Fruit fly (Drosophila melanogaster): ENCODE data around the gene mtd.

mtd gene

DNA sequence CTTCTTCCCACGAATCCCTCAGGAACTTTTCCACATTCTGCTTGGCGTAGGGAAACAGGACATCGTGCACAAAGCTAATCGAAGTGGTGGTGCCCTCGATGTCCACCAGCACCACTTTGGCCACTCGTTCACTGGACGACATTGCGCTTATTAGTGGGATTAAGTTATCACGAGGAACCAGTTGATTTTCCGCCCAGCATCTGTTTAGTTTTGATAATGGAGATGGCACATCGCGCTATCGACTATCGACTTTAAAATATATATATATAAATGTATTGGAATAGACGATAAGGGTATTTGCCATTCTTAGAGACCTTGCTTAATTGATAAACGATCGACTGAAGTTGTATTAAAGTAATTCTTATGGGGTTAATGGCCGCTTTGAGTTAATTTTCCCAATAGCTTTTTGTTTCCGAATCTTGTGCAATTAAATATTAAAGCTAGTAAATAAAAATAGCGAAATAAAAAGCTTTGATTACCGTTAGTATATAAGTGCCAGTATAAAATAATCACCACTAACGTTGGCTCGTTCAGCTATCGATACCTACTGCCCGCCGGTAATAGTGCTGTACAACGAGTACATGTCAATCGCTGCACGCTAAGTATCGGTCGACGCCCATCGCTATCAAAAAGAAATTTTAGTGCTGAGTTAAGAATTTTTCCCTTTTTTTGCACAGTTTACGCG lies 93.6 kb downstream of the mtd start, which contains the start of the genes Enoph and Hph (continued):
- TF ChIP-seq Blimp-1 (GFP tag; optimal IDR thresholded peaks at IDR 0.05), result peak; percentile 45
- no peak for TF ChIP-seq CG2199 (GFP tag; IDR thresholded peaks at IDR 0.05)
- TF ChIP-seq HmgZ (tag; optimal IDR thresholded peaks at IDR 0.05), result peak; percentile 49
- no peak for TF ChIP-seq CG15073 (GFP tag; optimal IDR thresholded peaks at IDR 0.05)
- TF ChIP-seq p53 (GFP tag; optimal IDR thresholded peaks at IDR 0.05), result peak; percentile 5
- TF ChIP-seq H2.0 (GFP tag; IDR thresholded peaks at IDR 0.05), result no peak
- TF ChIP-seq CG12659 (GFP tag; optimal IDR thresholded peaks at IDR 0.05), result peak; percentile 85
- no peak for TF ChIP-seq run (tag; optimal IDR thresholded peaks at IDR 0.05)
- TF ChIP-seq dmrt99B (tag; optimal IDR thresholded peaks at IDR 0.05), result peak; percentile 61
- TF ChIP-seq dan (GFP tag; IDR thresholded peaks at IDR 0.05), result no peak
- TF ChIP-seq Atf6 (GFP tag; IDR thresholded peaks at IDR 0.05), result no peak
- TF ChIP-seq CG42726 (GFP tag; IDR thresholded peaks at IDR 0.05; ENCODE audit: partially characterized antibody), result 0 out of 2 replicates have a peak, but pooled peaks have one; percentile 41
- TF ChIP-seq tio (GFP tag; optimal IDR thresholded peaks at IDR 0.05), result peak; percentile 59
- no peak for TF ChIP-seq grn (GFP tag; optimal IDR thresholded peaks at IDR 0.05)
- peak; percentile 81 for TF ChIP-seq CG4617 (GFP tag; optimal IDR thresholded peaks at IDR 0.05; ENCODE audit: borderline replicate concordance)
- TF ChIP-seq Dll (GFP tag; IDR thresholded peaks at IDR 0.05; ENCODE audit: partially characterized antibody), result peak; percentile 83
- TF ChIP-seq org-1 (GFP tag; optimal IDR thresholded peaks at IDR 0.05), result no peak
- peak; percentile 50; the same call in 2 of the 3 replicates for TF ChIP-seq zfh1 (GFP tag; IDR thresholded peaks at IDR 0.05)
- TF ChIP-seq CG6683 (GFP tag; optimal IDR thresholded peaks at IDR 0.05), result no peak
- no peak for TF ChIP-seq CG14014 (GFP tag; IDR thresholded peaks at IDR 0.05)
- TF ChIP-seq sr (GFP tag; IDR thresholded peaks at IDR 0.05), result no peak
- peak; percentile 23; the same call in 1 of the 2 replicates for TF ChIP-seq CG1024 (GFP tag; IDR thresholded peaks at IDR 0.05)
- TF ChIP-seq disco-r (GFP tag; optimal IDR thresholded peaks at IDR 0.05), result no peak
- TF ChIP-seq CG6689 (GFP tag; IDR thresholded peaks at IDR 0.05), result peak; percentile 50; the same call in 1 of the 2 replicates
- peak; percentile 51 for TF ChIP-seq pho (GFP tag; optimal IDR thresholded peaks at IDR 0.05)
- TF ChIP-seq gt (GFP tag; IDR thresholded peaks at IDR 0.05), result no peak
- TF ChIP-seq B-H1 (GFP tag; IDR thresholded peaks at IDR 0.05), result no peak
- TF ChIP-seq salm (tag; optimal IDR thresholded peaks at IDR 0.05), result no peak
- no peak for TF ChIP-seq Asciz (GFP tag; optimal IDR thresholded peaks at IDR 0.05)
- TF ChIP-seq Oaz (GFP tag; IDR thresholded peaks at IDR 0.05), result peak; percentile 46; the same call in 1 of the 2 replicates
- peak; percentile 43 for TF ChIP-seq CG16863 (GFP tag; optimal IDR thresholded peaks at IDR 0.05)
- TF ChIP-seq wek (GFP tag; optimal IDR thresholded peaks at IDR 0.05), result peak; percentile 66
- TF ChIP-seq Doc3 (GFP tag; IDR thresholded peaks at IDR 0.05; ENCODE audit: partially characterized antibody), result peak; percentile 66
- TF ChIP-seq Elba2 (GFP tag; optimal IDR thresholded peaks at IDR 0.05), result peak; percentile 42
- TF ChIP-seq ATbp (GFP tag; optimal IDR thresholded peaks at IDR 0.05), result no peak
- peak; percentile 86 for TF ChIP-seq amos (GFP tag; IDR thresholded peaks at IDR 0.05; ENCODE audit: partially characterized antibody)
- TF ChIP-seq CG4730 (GFP tag; IDR thresholded peaks at IDR 0.05), result no peak
- TF ChIP-seq cas (GFP tag; IDR thresholded peaks at IDR 0.05), result no peak
- no peak for TF ChIP-seq dati (GFP tag; IDR thresholded peaks at IDR 0.05)
- peak; percentile 57 for TF ChIP-seq CG15696 (tag; optimal IDR thresholded peaks at IDR 0.05)
- TF ChIP-seq yki (optimal IDR thresholded peaks at IDR 0.05), result no peak
- TF ChIP-seq da (GFP tag; optimal IDR thresholded peaks at IDR 0.05), result no peak
- TF ChIP-seq al (GFP tag; IDR thresholded peaks at IDR 0.05), result peak; percentile 57
- TF ChIP-seq slp2 (GFP tag; optimal IDR thresholded peaks at IDR 0.05), result no peak
- peak; percentile 83 for TF ChIP-seq Opbp (GFP tag; IDR thresholded peaks at IDR 0.05; ENCODE audit: partially characterized antibody)
- TF ChIP-seq NC2α (GFP tag; optimal IDR thresholded peaks at IDR 0.05), result no peak
- peak; percentile 83 for TF ChIP-seq bbx (GFP tag; IDR thresholded peaks at IDR 0.05; ENCODE audit: partially characterized antibody)
- peak; percentile 15 for TF ChIP-seq YL-1 (GFP tag; optimal IDR thresholded peaks at IDR 0.05)
- TF ChIP-seq Dp (GFP tag; optimal IDR thresholded peaks at IDR 0.05), result peak; percentile 48
- TF ChIP-seq shn (GFP tag; optimal IDR thresholded peaks at IDR 0.05), result peak; percentile 13

All from whole organism, embryonic.